Worm (Caenorhabditis elegans): ENCODE data around the gene M57.1.

ce11 chrIV:3520374-3520773 is 11.9 kb upstream of the M57.1 start:
- TF ChIP-seq unc-86 (tag; optimal IDR thresholded peaks at IDR 0.05) = no peak
- no peak for TF ChIP-seq nhr-76 (tag; optimal IDR thresholded peaks at IDR 0.05)
- TF ChIP-seq nhr-47 (tag; optimal IDR thresholded peaks at IDR 0.05) = no peak
- no peak for TF ChIP-seq ztf-4 (tag; optimal IDR thresholded peaks at IDR 0.05)
- TF ChIP-seq xbp-1 (tag; optimal IDR thresholded peaks at IDR 0.05) = no peak
- TF ChIP-seq nhr-237 (tag; optimal IDR thresholded peaks at IDR 0.05) = no peak
- TF ChIP-seq dpl-1 (GFP tag; optimal IDR thresholded peaks at IDR 0.05) = no peak
- no peak for TF ChIP-seq nhr-28 (tag; optimal IDR thresholded peaks at IDR 0.05)
- TF ChIP-seq egl-27 (tag; optimal IDR thresholded peaks at IDR 0.05) = no peak
- no peak for TF ChIP-seq ztf-11 (tag; optimal IDR thresholded peaks at IDR 0.05)
- no peak for TF ChIP-seq unc-98 (GFP tag; IDR thresholded peaks at IDR 0.05)
- no peak for TF ChIP-seq zag-1 (tag; optimal IDR thresholded peaks at IDR 0.05)
